Worm (Caenorhabditis elegans) whole organism, L4 larva: ENCODE measurements around the gene paic-1.
A peak's percentile ranks its signal among the peaks of the same experiment; 100 is the strongest.

Experiments used
- D1046.2 ChIP-seq: fragments of 200-800 bp; sonication (Bioruptor generic); IDR thresholded peaks from 2 replicates; pipeline ENCODE4 v1.3.6; 2022; ENCODE audit warnings: missing genetic modification characterization, missing compliant biosample characterization
- F26F4.8 ChIP-seq: fragments of 200-800 bp; sonication (Bioruptor generic); conservative IDR thresholded peaks from 2 replicates; pipeline ENCODE4 v1.3.6; 2022; ENCODE audit warnings: missing genetic modification characterization, missing compliant biosample characterization
- F44E2.7 ChIP-seq: fragments of 200-800 bp; sonication (Bioruptor generic); IDR thresholded peaks from 2 replicates; pipeline ENCODE4 v2.1.2; 2022; ENCODE audit warnings: missing genetic modification characterization, missing compliant biosample characterization
- Y48G9A.11 ChIP-seq: fragments of 200-800 bp; sonication (Bioruptor generic); IDR thresholded peaks from 2 replicates; pipeline ENCODE4 v1.3.6; 2022; ENCODE audit warnings: missing genetic modification reagents, missing genetic modification characterization, missing compliant biosample characterization
- aha-1 ChIP-seq: fragments of 150-350 bp; peaks from one replicate; lab custom pipeline; 2014; ENCODE audit warnings: missing biosample characterization, missing genetic modification characterization
- aly-2 ChIP-seq: sonication (generic microtip); optimal IDR thresholded peaks from 2 replicates; lab custom pipeline; 2018; ENCODE audit warnings: missing biosample characterization, missing genetic modification characterization
- ama-1 ChIP-seq: fragments of 150-350 bp; optimal IDR thresholded peaks from 2 replicates; lab custom pipeline; 2014; ENCODE audit warnings: inconsistent platforms, mixed read lengths
- arid-1 ChIP-seq: fragments of 200-800 bp; sonication (Bioruptor generic); conservative IDR thresholded peaks from 2 replicates; pipeline ENCODE4 v1.3.6; 2022; ENCODE audit warnings: missing genetic modification reagents, missing genetic modification characterization, missing compliant biosample characterization
- attf-4 ChIP-seq: sonication (generic microtip); optimal IDR thresholded peaks from 3 replicates; lab custom pipeline; 2017; ENCODE audit warnings: missing biosample characterization, missing genetic modification characterization
- ceh-32 ChIP-seq: sonication (generic microtip); optimal IDR thresholded peaks from 2 replicates; lab custom pipeline; 2016; ENCODE audit warnings: mild to moderate bottlenecking, missing genetic modification characterization, missing compliant biosample characterization; ENCODE audit not compliant: poor library complexity
- ceh-44 ChIP-seq: fragments of 200-800 bp; sonication (Bioruptor generic); IDR thresholded peaks from 2 replicates; pipeline ENCODE4 v1.3.6; 2022; ENCODE audit warnings: missing genetic modification reagents, missing genetic modification characterization, missing compliant biosample characterization
- ceh-62 ChIP-seq: sonication (generic microtip); optimal IDR thresholded peaks from 2 replicates; lab custom pipeline; 2017; ENCODE audit warnings: missing biosample characterization, missing genetic modification characterization
- ces-1 ChIP-seq: fragments of 150-350 bp; sonication (generic microtip); optimal IDR thresholded peaks from 4 replicates; lab custom pipeline; 2014; ENCODE audit warnings: missing biosample characterization, missing genetic modification reagents, missing genetic modification characterization
- daf-16 ChIP-seq, 3 experiments: sonication (generic microtip); optimal IDR thresholded peaks; 2 replicates each; lab custom pipeline; 2016 to 2017; ENCODE audit warnings: missing genetic modification characterization in 3 of 3, missing genetic modification reagents in 3 of 3, mild to moderate bottlenecking in 2 of 3, missing compliant biosample characterization in 2 of 3, missing biosample characterization in 1 of 3, moderate library complexity in 1 of 3
- daf-8 ChIP-seq: fragments of 200-800 bp; sonication (Bioruptor generic); IDR thresholded peaks from 2 replicates; pipeline ENCODE4 v1.3.6; 2022; ENCODE audit warnings: missing genetic modification characterization, missing compliant biosample characterization
- dmd-8 ChIP-seq: fragments of 200-800 bp; sonication (Bioruptor generic); IDR thresholded peaks from 2 replicates; pipeline ENCODE4 v1.3.6; 2022; ENCODE audit warnings: missing genetic modification characterization, missing compliant biosample characterization
- egl-27 ChIP-seq: sonication (generic microtip); optimal IDR thresholded peaks from 3 replicates; lab custom pipeline; 2017; ENCODE audit warnings: missing biosample characterization, missing genetic modification reagents, missing genetic modification characterization
- egl-43 ChIP-seq: fragments of 200-800 bp; sonication (Bioruptor generic); IDR thresholded peaks from 2 replicates; pipeline ENCODE4 v1.3.6; 2022; ENCODE audit warnings: missing genetic modification reagents, missing genetic modification characterization, missing compliant biosample characterization
- fkh-10 ChIP-seq: fragments of 150-350 bp; optimal IDR thresholded peaks from 2 replicates; lab custom pipeline; 2014; ENCODE audit warnings: missing biosample characterization, missing genetic modification reagents, missing genetic modification characterization
- hmg-1.1 ChIP-seq: fragments of 200-800 bp; sonication (Bioruptor generic); IDR thresholded peaks from 2 replicates; pipeline ENCODE4 v1.3.6; 2022; ENCODE audit warnings: missing genetic modification reagents, missing genetic modification characterization, missing compliant biosample characterization
- lin-15B ChIP-seq: fragments of 150-350 bp; sonication (generic microtip); optimal IDR thresholded peaks from 3 replicates; lab custom pipeline; 2014; ENCODE audit warnings: missing biosample characterization, missing genetic modification characterization
- lin-38 ChIP-seq: fragments of 200-800 bp; sonication (Bioruptor generic); IDR thresholded peaks from 2 replicates; pipeline ENCODE4 v1.3.6; 2022; ENCODE audit warnings: missing genetic modification reagents, missing genetic modification characterization, missing compliant biosample characterization
- mep-1 ChIP-seq: fragments of 150-350 bp; sonication (generic microtip); optimal IDR thresholded peaks from 3 replicates; lab custom pipeline; 2014; ENCODE audit warnings: missing biosample characterization, missing genetic modification characterization
- mes-2 ChIP-seq: sonication (generic microtip); optimal IDR thresholded peaks from 2 replicates; lab custom pipeline; 2016; ENCODE audit warnings: missing genotype, mild to moderate bottlenecking, missing genetic modification characterization, missing compliant biosample characterization; ENCODE audit not compliant: poor library complexity, severe bottlenecking
- mxl-2 ChIP-seq: fragments of 200-800 bp; sonication (Bioruptor generic); conservative IDR thresholded peaks from 2 replicates; pipeline ENCODE4 v1.3.6; 2022; ENCODE audit warnings: missing genetic modification reagents, missing genetic modification characterization, missing compliant biosample characterization
- mxl-3 ChIP-seq: fragments of 200-800 bp; sonication (Bioruptor generic); optimal IDR thresholded peaks from 2 replicates; lab custom pipeline; 2018; ENCODE audit warnings: mild to moderate bottlenecking, missing genetic modification characterization, missing compliant biosample characterization
- nhr-25 ChIP-seq: sonication (generic microtip); optimal IDR thresholded peaks from 2 replicates; lab custom pipeline; 2017; ENCODE audit warnings: missing genetic modification characterization, mild to moderate bottlenecking, missing compliant biosample characterization, antibody characterized with exemption, moderate library complexity, borderline replicate concordance; ENCODE audit not compliant: insufficient read depth
- nhr-77 ChIP-seq: fragments of 150-350 bp; optimal IDR thresholded peaks from 2 replicates; lab custom pipeline; 2014; ENCODE audit warnings: missing biosample characterization, missing genetic modification characterization
- php-3 ChIP-seq: fragments of 200-800 bp; sonication (Bioruptor generic); IDR thresholded peaks from 2 replicates; pipeline ENCODE4 v1.3.6; 2022; ENCODE audit warnings: missing genetic modification reagents, missing genetic modification characterization, missing compliant biosample characterization
- pqm-1 ChIP-seq: sonication (generic microtip); optimal IDR thresholded peaks from 2 replicates; lab custom pipeline; 2017; ENCODE audit warnings: missing biosample characterization, missing genetic modification characterization
- saeg-2 ChIP-seq: fragments of 200-800 bp; sonication (Bioruptor generic); IDR thresholded peaks from 2 replicates; pipeline ENCODE4 v1.3.6; 2022; ENCODE audit warnings: missing genetic modification reagents, missing genetic modification characterization, missing compliant biosample characterization
- set-16 ChIP-seq: fragments of 200-800 bp; sonication (Bioruptor generic); IDR thresholded peaks from 2 replicates; pipeline ENCODE4 v1.3.6; 2022; ENCODE audit warnings: missing genetic modification reagents, missing genetic modification characterization, missing compliant biosample characterization
- snpc-1.2 ChIP-seq: fragments of 200-800 bp; sonication (Bioruptor generic); IDR thresholded peaks from 2 replicates; pipeline ENCODE4 v1.3.6; 2022; ENCODE audit warnings: missing genetic modification reagents, missing genetic modification characterization, missing compliant biosample characterization
- tag-97 ChIP-seq: fragments of 200-800 bp; sonication (Bioruptor generic); IDR thresholded peaks from 2 replicates; pipeline ENCODE4 v1.3.6; 2022; ENCODE audit warnings: missing genetic modification characterization, missing compliant biosample characterization
- tra-1 ChIP-seq: fragments of 200-800 bp; sonication (Bioruptor generic); IDR thresholded peaks from 2 replicates; pipeline ENCODE4 v1.3.6; 2022; ENCODE audit warnings: missing genetic modification reagents, missing genetic modification characterization, missing compliant biosample characterization
- zag-1 ChIP-seq: fragments of 150-350 bp; optimal IDR thresholded peaks from 2 replicates; lab custom pipeline; 2014; ENCODE audit warnings: missing biosample characterization, missing genetic modification characterization
- zip-2 ChIP-seq: fragments of 150-350 bp; optimal IDR thresholded peaks from 2 replicates; lab custom pipeline; 2014; ENCODE audit warnings: missing biosample characterization, missing genetic modification characterization

The paic-1 gene

ce11 chrII:4392526-4393057 lies 20.3 kb upstream of the paic-1 start, which contains the start of gene mlt-7:
TSS of gene mlt-7 (plus strand) at chrII:4393007.
- TF ChIP-seq mxl-2 = no peak
- TF ChIP-seq ces-1 = no peak
- 0 out of 2 replicates have a peak, but pooled peaks have one; percentile 12 for TF ChIP-seq set-16 (GFP tag; lab: Robert Waterston, UW)
- TF ChIP-seq saeg-2 (GFP tag; lab: Robert Waterston, UW) = no peak
- TF ChIP-seq snpc-1.2 (GFP tag; lab: Robert Waterston, UW) = no peak
- TF ChIP-seq Y48G9A.11 (GFP tag; lab: Robert Waterston, UW) = no peak
- TF ChIP-seq daf-16 (GFP tag; optimal IDR thresholded peaks at IDR 0.05; lab: Kevin White, UChicago) = no peak
- TF ChIP-seq daf-16 (tag; optimal IDR thresholded peaks at IDR 0.05; lab: Kevin White, UChicago) = no peak
- TF ChIP-seq pqm-1 (tag; lab: Kevin White, UChicago) = no peak
- TF ChIP-seq mep-1 = peak; percentile 25
- peak; percentile 66 for TF ChIP-seq nhr-25 (tag; lab: Kevin White, UChicago)
- TF ChIP-seq dmd-8 = no peak
- TF ChIP-seq zag-1 = no peak
- TF ChIP-seq ceh-62 (tag; lab: Kevin White, UChicago) = no peak
- TF ChIP-seq zip-2 (tag; lab: Kevin White, UChicago) = no peak
- peak; percentile 84 for TF ChIP-seq mxl-3 (GFP tag; lab: Kevin White, UChicago)
- 0 out of 2 replicates have a peak, but pooled peaks have one; percentile 25 for TF ChIP-seq hmg-1.1
- TF ChIP-seq egl-43 = no peak
- no peak for TF ChIP-seq fkh-10 (GFP tag; lab: Kevin White, UChicago)
- TF ChIP-seq ceh-44 (GFP tag; lab: Robert Waterston, UW) = no peak

ce11 chrII:4391072-4391471 lies 18.7 kb upstream of the paic-1 start:
- TF ChIP-seq Y48G9A.11 (GFP tag; lab: Robert Waterston, UW) (no peak), daf-8 (no peak), daf-16 (GFP tag; optimal IDR thresholded peaks at IDR 0.05; lab: Kevin White, UChicago) (no peak), daf-16 (tag; optimal IDR thresholded peaks at IDR 0.05; lab: Kevin White, UChicago) (no peak), arid-1 (GFP tag; lab: Robert Waterston, UW) (no peak), lin-15B (tag; lab: Kevin White, UChicago) (no peak), tag-97 (GFP tag; lab: Robert Waterston, UW) (no peak), php-3 (no peak), ama-1 (lab: Kevin White, UChicago) (no peak), lin-38 (GFP tag; lab: Robert Waterston, UW) (no peak), tra-1 (no peak), hmg-1.1 (no peak), aly-2 (no peak), D1046.2 (GFP tag; lab: Robert Waterston, UW) (no peak), ceh-32 (tag; lab: Kevin White, UChicago) (no peak), F26F4.8 (GFP tag; lab: Robert Waterston, UW) (no peak), mes-2 (tag; lab: Kevin White, UChicago) (no peak), nhr-77 (tag; lab: Kevin White, UChicago) (no peak), aha-1 (tag; lab: Kevin White, UChicago) (no peak)

ce11 chrII:4383306-4383705 lies 11.0 kb upstream of the paic-1 start, which contains the start of gene fkh-6:
TSS of gene fkh-6 (minus strand) at chrII:4383406.
- TF ChIP-seq egl-27 (tag; lab: Kevin White, UChicago) (no peak), F44E2.7 (GFP tag; lab: Robert Waterston, UW) (no peak), attf-4 (tag; lab: Kevin White, UChicago) (no peak), dmd-8 (no peak)
